Fruit fly (Drosophila melanogaster): ENCODE results near the gene Inx2.

Gene Inx2

DNA sequence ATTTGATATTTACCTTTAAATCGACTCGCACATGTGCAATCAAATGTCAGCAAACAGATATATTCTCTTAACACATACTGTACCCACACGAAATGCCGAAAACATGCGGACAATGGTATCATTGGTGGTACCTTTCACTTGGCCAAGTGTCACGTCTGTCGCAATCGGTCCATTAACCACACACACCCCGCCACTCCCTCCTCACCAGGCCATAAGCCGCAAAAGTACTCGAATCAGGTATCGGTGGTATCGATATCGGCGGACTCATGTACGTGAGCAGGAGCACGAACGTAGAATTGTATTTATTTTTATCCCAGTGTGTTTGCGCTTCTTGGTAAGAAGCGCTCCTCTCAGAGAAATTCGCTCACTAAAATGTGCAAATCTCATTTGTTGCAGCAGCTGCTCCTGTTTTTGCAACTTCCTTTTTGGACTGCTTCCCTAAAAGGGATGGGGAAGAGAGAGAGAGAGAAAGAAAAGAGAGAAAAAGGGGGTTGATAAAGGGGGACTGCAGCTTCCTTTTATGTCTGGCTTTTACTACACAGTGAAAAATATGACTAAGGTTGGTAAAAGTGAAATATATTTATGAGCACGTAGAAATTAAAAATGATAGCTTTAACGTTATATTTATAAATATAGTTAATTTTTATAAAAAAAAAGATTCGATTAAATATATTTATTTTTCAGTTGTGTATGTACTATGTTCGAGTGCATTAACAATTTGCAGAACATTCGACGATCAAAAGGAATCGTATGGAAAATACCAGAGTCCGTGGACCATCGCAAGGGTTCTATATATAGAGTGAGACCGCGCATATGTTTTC is 14.8 kb upstream of the Inx2 start (continued):
- TF ChIP-seq CG1832 (GFP tag; optimal IDR thresholded peaks at IDR 0.05) = peak; percentile 16
- peak; percentile 67 for TF ChIP-seq zf30C (GFP tag; optimal IDR thresholded peaks at IDR 0.05)
- TF ChIP-seq CG7839 (tag; optimal IDR thresholded peaks at IDR 0.05) = peak; percentile 7
- no peak for TF ChIP-seq HLHmδ (GFP tag; optimal IDR thresholded peaks at IDR 0.05)
- TF ChIP-seq CG17829 (tag; optimal IDR thresholded peaks at IDR 0.05) = peak; percentile 38
- TF ChIP-seq Xrp1 (GFP tag; IDR thresholded peaks at IDR 0.05) = peak; percentile 57; the same call in 1 of the 2 replicates
- peak; percentile 40 for TF ChIP-seq CG10267 (tag; optimal IDR thresholded peaks at IDR 0.05)
- TF ChIP-seq Atf6 (GFP tag; IDR thresholded peaks at IDR 0.05) = no peak
- TF ChIP-seq E2f1 (GFP tag; IDR thresholded peaks at IDR 0.05) = 0 out of 2 replicates have a peak, but pooled peaks have one; percentile 20
- TF ChIP-seq CG1233 (GFP tag; optimal IDR thresholded peaks at IDR 0.05) = no peak
- TF ChIP-seq CG4328 (GFP tag; optimal IDR thresholded peaks at IDR 0.05) = no peak
- no peak for TF ChIP-seq kah (GFP tag; optimal IDR thresholded peaks at IDR 0.05)
- no peak for TF ChIP-seq CG13894 (tag; optimal IDR thresholded peaks at IDR 0.05)
- peak; percentile 3 for TF ChIP-seq bcd (GFP tag; optimal IDR thresholded peaks at IDR 0.05)
- no peak for TF ChIP-seq fd96Cb (tag; optimal IDR thresholded peaks at IDR 0.05)
- TF ChIP-seq knrl (GFP tag; IDR thresholded peaks at IDR 0.05; ENCODE audit: partially characterized antibody) = no peak
- TF ChIP-seq HLH3B (GFP tag; IDR thresholded peaks at IDR 0.05) = peak; percentile 28; the same call in 1 of the 2 replicates
- TF ChIP-seq kni (GFP tag; optimal IDR thresholded peaks at IDR 0.05) = peak; percentile 49
- TF ChIP-seq bigmax (GFP tag; optimal IDR thresholded peaks at IDR 0.05) = no peak
- TF ChIP-seq CG15479 (GFP tag; optimal IDR thresholded peaks at IDR 0.05) = peak; percentile 12
- TF ChIP-seq ERR (GFP tag; optimal IDR thresholded peaks at IDR 0.05) = no peak
- no peak for TF ChIP-seq BtbVII (GFP tag; optimal IDR thresholded peaks at IDR 0.05)
- no peak for TF ChIP-seq Atf-2 (GFP tag; optimal IDR thresholded peaks at IDR 0.05)
- TF ChIP-seq CG8924 (tag; optimal IDR thresholded peaks at IDR 0.05) = peak; percentile 8
- TF ChIP-seq prd (optimal IDR thresholded peaks at IDR 0.05) = no peak
- TF ChIP-seq prd (GFP tag; IDR thresholded peaks at IDR 0.05) = peak; percentile 36; the same call in 2 of the 3 replicates
- peak; percentile 27 for TF ChIP-seq nmo (GFP tag; optimal IDR thresholded peaks at IDR 0.05)
- TF ChIP-seq CG2712 (tag; optimal IDR thresholded peaks at IDR 0.05) = peak; percentile 56
- TF ChIP-seq Fer2 (tag; optimal IDR thresholded peaks at IDR 0.05) = no peak
- TF ChIP-seq vvl (GFP tag; IDR thresholded peaks at IDR 0.05) = 0 out of 2 replicates have a peak, but pooled peaks have one; percentile 8
- TF ChIP-seq CG6689 (GFP tag; IDR thresholded peaks at IDR 0.05) = 0 out of 2 replicates have a peak, but pooled peaks have one; percentile 8
- TF ChIP-seq fd102C (GFP tag; optimal IDR thresholded peaks at IDR 0.05) = no peak
- TF ChIP-seq CG2678 (tag; optimal IDR thresholded peaks at IDR 0.05) = peak; percentile 36
- TF ChIP-seq Fer3 (tag; optimal IDR thresholded peaks at IDR 0.05) = no peak
- no peak for TF ChIP-seq tna (GFP tag; IDR thresholded peaks at IDR 0.05; ENCODE audit: partially characterized antibody)
- no peak for TF ChIP-seq CG1647 (GFP tag; optimal IDR thresholded peaks at IDR 0.05)
- TF ChIP-seq CG14710 (tag; optimal IDR thresholded peaks at IDR 0.05) = peak; percentile 46
- TF ChIP-seq Usf (GFP tag; optimal IDR thresholded peaks at IDR 0.05) = no peak
- no peak for TF ChIP-seq ab (GFP tag; optimal IDR thresholded peaks at IDR 0.05)
- TF ChIP-seq CG11504 (tag; optimal IDR thresholded peaks at IDR 0.05) = peak; percentile 41
- TF ChIP-seq twi (tag; optimal IDR thresholded peaks at IDR 0.05) = peak; percentile 13
- TF ChIP-seq CG8388 (GFP tag; optimal IDR thresholded peaks at IDR 0.05) = peak; percentile 1
- TF ChIP-seq CG14667 (GFP tag; IDR thresholded peaks at IDR 0.05) = no peak
- TF ChIP-seq lmd (GFP tag; IDR thresholded peaks at IDR 0.05) = no peak
- TF ChIP-seq pho (GFP tag; optimal IDR thresholded peaks at IDR 0.05) = no peak
- TF ChIP-seq bbx (GFP tag; IDR thresholded peaks at IDR 0.05; ENCODE audit: partially characterized antibody) = peak; percentile 54
- peak; percentile 44 for TF ChIP-seq CG15696 (tag; optimal IDR thresholded peaks at IDR 0.05)
- no peak for TF ChIP-seq Ravus (GFP tag; IDR thresholded peaks at IDR 0.05)
